Fruit fly (Drosophila melanogaster) whole organism, embryonic: ENCODE data around the gene Slip1.

Experiments
- CG10209 ChIP-seq: fragments of 200-800 bp; sonication (Bioruptor generic); optimal IDR thresholded peaks from 3 replicates; lab custom pipeline; 2017; ENCODE audit warnings: missing biosample characterization, mild to moderate bottlenecking, missing genetic modification characterization, missing genetic modification reagents
- CG12391 ChIP-seq: fragments of 200-800 bp; sonication (Bioruptor generic); optimal IDR thresholded peaks from 3 replicates; lab custom pipeline; 2018; ENCODE audit warnings: missing biosample characterization, mild to moderate bottlenecking, missing genetic modification characterization, moderate library complexity
- CG12769 ChIP-seq: fragments of 200-800 bp; sonication (Bioruptor generic); optimal IDR thresholded peaks from 2 replicates; lab custom pipeline; 2019; ENCODE audit warnings: missing biosample characterization, mild to moderate bottlenecking, missing genetic modification characterization, moderate library complexity
- CG15269 ChIP-seq: fragments of 200-800 bp; sonication (Bioruptor generic); optimal IDR thresholded peaks from 2 replicates; lab custom pipeline; 2018; ENCODE audit warnings: missing biosample characterization, mild to moderate bottlenecking, missing genetic modification characterization, moderate library complexity
- CG1603 ChIP-seq: fragments of 200-800 bp; sonication (Bioruptor generic); optimal IDR thresholded peaks from 2 replicates; lab custom pipeline; 2019; ENCODE audit warnings: missing biosample characterization, mild to moderate bottlenecking, missing genetic modification characterization, moderate library complexity
- CG17359 ChIP-seq: fragments of 200-800 bp; sonication (Bioruptor generic); optimal IDR thresholded peaks from 3 replicates; lab custom pipeline; 2018; ENCODE audit warnings: missing biosample characterization, mild to moderate bottlenecking, missing genetic modification characterization, moderate library complexity
- CG17802 ChIP-seq: fragments of 200-800 bp; sonication (Bioruptor generic); optimal IDR thresholded peaks from 2 replicates; lab custom pipeline; 2018; ENCODE audit warnings: missing biosample characterization, mild to moderate bottlenecking, missing genetic modification characterization, moderate library complexity
- CG18262 ChIP-seq: fragments of 200-800 bp; optimal IDR thresholded peaks from 3 replicates; lab custom pipeline; 2019; ENCODE audit warnings: missing biosample characterization, mild to moderate bottlenecking, missing genetic modification characterization, moderate library complexity
- CG2129 ChIP-seq: fragments of 200-800 bp; sonication (Bioruptor generic); IDR thresholded peaks from 2 replicates; pipeline ENCODE4 v1.3.6; 2022; ENCODE audit warnings: missing biosample characterization, missing genetic modification characterization; ENCODE audit not compliant: partially characterized antibody
- CG2199 ChIP-seq: fragments of 200-800 bp; sonication (Bioruptor generic); IDR thresholded peaks from 3 replicates; pipeline ENCODE4 v1.3.6; 2022; ENCODE audit warnings: missing biosample characterization, missing genetic modification characterization
- CG2712 ChIP-seq: fragments of 200-800 bp; optimal IDR thresholded peaks from 3 replicates; lab custom pipeline; 2019; ENCODE audit warnings: missing biosample characterization, mild to moderate bottlenecking, missing genetic modification characterization, moderate library complexity
- CG30020 ChIP-seq: fragments of 200-800 bp; optimal IDR thresholded peaks from 2 replicates; lab custom pipeline; 2019; ENCODE audit warnings: missing biosample characterization, mild to moderate bottlenecking, missing genetic modification characterization, moderate library complexity
- CG30403 ChIP-seq: fragments of 200-800 bp; sonication (Bioruptor generic); optimal IDR thresholded peaks from 3 replicates; lab custom pipeline; 2016; ENCODE audit warnings: missing biosample characterization, missing genetic modification characterization
- CG33557 ChIP-seq: fragments of 200-800 bp; sonication (Bioruptor generic); optimal IDR thresholded peaks from 2 replicates; lab custom pipeline; 2019; ENCODE audit warnings: missing biosample characterization, mild to moderate bottlenecking, missing genetic modification characterization, moderate library complexity
- CG3407 ChIP-seq: fragments of 200-800 bp; sonication (Bioruptor generic); optimal IDR thresholded peaks from 2 replicates; lab custom pipeline; 2018; ENCODE audit warnings: missing biosample characterization, mild to moderate bottlenecking, missing genetic modification characterization
- CG34376 ChIP-seq: fragments of 200-800 bp; sonication (Bioruptor generic); optimal IDR thresholded peaks from 2 replicates; lab custom pipeline; 2018; ENCODE audit warnings: missing biosample characterization, mild to moderate bottlenecking, missing genetic modification characterization
- CG5180 ChIP-seq: fragments of 200-800 bp; sonication (Bioruptor generic); optimal IDR thresholded peaks from 3 replicates; lab custom pipeline; 2017; ENCODE audit warnings: missing biosample characterization, missing genetic modification characterization, mild to moderate bottlenecking, moderate library complexity, missing genetic modification reagents
- CG7372 ChIP-seq: fragments of 200-800 bp; sonication (Bioruptor generic); IDR thresholded peaks from 2 replicates; pipeline ENCODE4 v1.3.6; 2022; ENCODE audit warnings: missing biosample characterization, missing genetic modification characterization
- CkIIα-i1 ChIP-seq: fragments of 200-800 bp; sonication (Bioruptor generic); IDR thresholded peaks from 2 replicates; pipeline ENCODE4 v1.3.6; 2022; ENCODE audit warnings: missing biosample characterization, missing genetic modification characterization
- D19A ChIP-seq: fragments of 200-800 bp; optimal IDR thresholded peaks from 3 replicates; lab custom pipeline; 2019; ENCODE audit warnings: missing biosample characterization, mild to moderate bottlenecking, missing genetic modification characterization, moderate library complexity
- Doc2 ChIP-seq: fragments of 200-800 bp; sonication (Bioruptor generic); IDR thresholded peaks from 2 replicates; pipeline ENCODE4 v1.3.6; 2022; ENCODE audit warnings: missing biosample characterization, missing genetic modification characterization
- Doc3 ChIP-seq: fragments of 200-800 bp; sonication (Bioruptor generic); IDR thresholded peaks from 3 replicates; pipeline ENCODE4 v1.3.6; 2022; ENCODE audit warnings: missing biosample characterization, missing genetic modification characterization; ENCODE audit not compliant: partially characterized antibody
- E2f2 ChIP-seq: fragments of 200-800 bp; sonication (Bioruptor generic); IDR thresholded peaks from 2 replicates; pipeline ENCODE4 v1.3.6; 2022; ENCODE audit warnings: missing biosample characterization, missing genetic modification characterization
- Hsf ChIP-seq: fragments of 200-800 bp; sonication (Bioruptor generic); optimal IDR thresholded peaks from 3 replicates; lab custom pipeline; 2016; ENCODE audit warnings: missing biosample characterization, missing genetic modification characterization
- MESR4 ChIP-seq: fragments of 200-800 bp; sonication (Bioruptor generic); optimal IDR thresholded peaks from 2 replicates; lab custom pipeline; 2018; ENCODE audit warnings: missing biosample characterization, mild to moderate bottlenecking, missing genetic modification characterization, moderate library complexity
- Med ChIP-seq: fragments of 200-800 bp; sonication (Bioruptor generic); peaks from one replicate; lab custom pipeline; 2016; ENCODE audit warnings: missing biosample characterization, missing genetic modification characterization, mild to moderate bottlenecking, inconsistent platforms, moderate library complexity
- NC2α ChIP-seq: fragments of 200-800 bp; sonication (Bioruptor generic); optimal IDR thresholded peaks from 2 replicates; lab custom pipeline; 2016; ENCODE audit warnings: missing biosample characterization, missing genetic modification characterization
- Pdp1 ChIP-seq, 2 experiments: fragments of 200-800 bp; sonication (Bioruptor generic); optimal IDR thresholded peaks; 3 replicates each; lab custom pipeline; 2016; ENCODE audit warnings: missing biosample characterization in 2 of 2, missing genetic modification characterization in 2 of 2, mild to moderate bottlenecking in 1 of 2, moderate library complexity in 1 of 2
- Stat92E ChIP-seq, 3 experiments: fragments of >200 bp in 2 of 3; fragments of 200-800 bp in 1 of 3; sonication (Bioruptor generic) in 1 of 3; optimal IDR thresholded peaks; 2 replicates each; lab custom pipeline; 2017 to 2019; ENCODE audit warnings: missing biosample characterization in 3 of 3, missing genetic modification characterization in 3 of 3, mild to moderate bottlenecking in 1 of 3, moderate library complexity in 1 of 3
- Taf1 ChIP-seq: fragments of 200-800 bp; sonication (Bioruptor generic); IDR thresholded peaks from 2 replicates; pipeline ENCODE4 v1.3.6; 2022; ENCODE audit warnings: missing biosample characterization, missing genetic modification characterization
- gcm2 ChIP-seq: fragments of 200-800 bp; sonication (Bioruptor generic); optimal IDR thresholded peaks from 2 replicates; lab custom pipeline; 2016; ENCODE audit warnings: missing biosample characterization, missing genetic modification characterization
- hbn ChIP-seq: fragments of 200-800 bp; sonication (Bioruptor generic); IDR thresholded peaks from 2 replicates; pipeline ENCODE4 v1.3.6; 2022; ENCODE audit warnings: missing biosample characterization, missing genetic modification characterization; ENCODE audit not compliant: partially characterized antibody
- kni ChIP-seq: fragments of 200-800 bp; sonication (Bioruptor generic); optimal IDR thresholded peaks from 3 replicates; lab custom pipeline; 2017; ENCODE audit warnings: mild to moderate bottlenecking, missing biosample characterization, missing genetic modification reagents, missing genetic modification characterization
- nom ChIP-seq: fragments of 200-800 bp; sonication (Bioruptor generic); optimal IDR thresholded peaks from 2 replicates; lab custom pipeline; 2017; ENCODE audit warnings: missing biosample characterization, missing genetic modification characterization, mild to moderate bottlenecking, moderate library complexity, missing genetic modification reagents
- odd ChIP-seq: fragments of 200-800 bp; sonication (Bioruptor generic); optimal IDR thresholded peaks from 2 replicates; lab custom pipeline; 2017; ENCODE audit warnings: missing biosample characterization, mild to moderate bottlenecking, missing genetic modification characterization
- pfk ChIP-seq: fragments of 200-800 bp; sonication (Bioruptor generic); optimal IDR thresholded peaks from 2 replicates; lab custom pipeline; 2018; ENCODE audit warnings: missing biosample characterization, mild to moderate bottlenecking, missing genetic modification characterization, moderate library complexity
- row ChIP-seq: fragments of 200-800 bp; sonication (Bioruptor generic); IDR thresholded peaks from 3 replicates; pipeline ENCODE4 v1.3.6; 2022; ENCODE audit warnings: missing biosample characterization, missing genetic modification characterization
- sens ChIP-seq: fragments of 200-800 bp; sonication (Bioruptor generic); peaks from one replicate; lab custom pipeline; 2016; ENCODE audit warnings: missing biosample characterization, missing genetic modification characterization
- slou ChIP-seq: fragments of 200-800 bp; sonication (Bioruptor generic); optimal IDR thresholded peaks from 3 replicates; lab custom pipeline; 2016; ENCODE audit warnings: missing biosample characterization, missing genetic modification characterization
- tna ChIP-seq: fragments of 200-800 bp; sonication (Bioruptor generic); IDR thresholded peaks from 2 replicates; pipeline ENCODE4 v1.3.6; 2022; ENCODE audit warnings: missing biosample characterization, missing genetic modification characterization; ENCODE audit not compliant: partially characterized antibody
- wek ChIP-seq: fragments of 200-800 bp; sonication (Bioruptor generic); optimal IDR thresholded peaks from 3 replicates; lab custom pipeline; 2018; ENCODE audit warnings: missing biosample characterization, mild to moderate bottlenecking, missing genetic modification characterization, moderate library complexity
- zen ChIP-seq: fragments of 200-800 bp; sonication (Bioruptor generic); optimal IDR thresholded peaks from 3 replicates; lab custom pipeline; 2018; ENCODE audit warnings: missing biosample characterization, mild to moderate bottlenecking, missing genetic modification characterization, moderate library complexity

Slip1 gene

DNA sequence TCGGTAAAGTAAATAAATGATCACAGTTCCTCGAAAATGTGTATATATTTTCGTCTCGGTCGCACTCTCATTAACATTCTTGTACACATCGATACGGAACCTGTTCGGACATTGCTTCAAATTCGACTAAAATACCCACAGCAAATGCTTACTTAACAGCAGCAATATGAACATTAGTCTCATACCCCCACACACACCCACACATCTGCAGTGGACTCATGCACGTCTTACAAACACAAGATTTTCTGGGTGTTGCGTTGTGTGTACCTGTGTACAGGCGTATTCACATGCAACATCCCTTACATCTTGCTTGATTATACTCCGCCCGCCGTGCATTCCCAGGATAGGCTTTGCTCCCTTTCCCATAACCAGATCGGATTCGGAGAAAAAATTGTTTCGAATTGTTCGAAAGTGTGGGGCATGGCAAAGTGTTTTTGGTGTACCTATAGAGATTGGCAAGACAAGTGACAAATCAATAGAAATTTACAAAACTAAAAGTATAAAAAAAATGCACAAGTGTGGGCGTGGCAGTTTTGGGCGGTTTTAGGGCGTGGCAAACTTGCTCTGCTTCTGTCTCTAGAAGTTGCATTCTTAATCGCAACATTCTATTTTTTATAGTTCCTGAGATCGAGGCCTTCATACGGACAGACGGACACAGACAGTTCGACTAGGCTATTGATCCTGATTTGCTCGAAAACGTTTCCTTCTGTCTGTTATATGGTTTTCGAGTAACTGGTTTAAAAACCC is 37.4 kb upstream of the Slip1 start, which contains the start of gene mav (continued):
- TF ChIP-seq CG34376 (GFP tag; lab: Kevin White, UChicago) (peak; percentile 33), D19A (tag; lab: Kevin White, UChicago) (peak; percentile 13), CG12769 (tag; lab: Kevin White, UChicago) (peak; percentile 61), Stat92E (GFP tag; optimal IDR thresholded peaks at IDR 0.05; lab: Kevin White, UChicago) (peak in 1 of 3 experiments; percentile 38), pfk (GFP tag; lab: Kevin White, UChicago) (peak; percentile 9), nom (GFP tag; lab: Kevin White, UChicago) (peak; percentile 59), wek (GFP tag; lab: Kevin White, UChicago) (peak; percentile 39), MESR4 (peak; percentile 63), Pdp1 (GFP tag; optimal IDR thresholded peaks at IDR 0.05; lab: Kevin White, UChicago) (peak in 1 of 2 experiments; percentile 90), CG2199 (GFP tag; lab: Robert Waterston, UW) (peak; percentile 93), zen (tag; lab: Kevin White, UChicago) (peak; percentile 46), CG18262 (tag; lab: Kevin White, UChicago) (peak; percentile 1), odd (GFP tag; lab: Kevin White, UChicago) (peak; percentile 38), Hsf (GFP tag; lab: Kevin White, UChicago) (no peak), CG33557 (GFP tag; lab: Kevin White, UChicago) (peak; percentile 41), sens (GFP tag; lab: Kevin White, UChicago) (peak; percentile 72), CG5180 (GFP tag; lab: Kevin White, UChicago) (peak; percentile 84), CG17359 (tag; lab: Kevin White, UChicago) (peak; percentile 0), CG10209 (GFP tag; lab: Kevin White, UChicago) (no peak), CG1603 (tag; lab: Kevin White, UChicago) (peak; percentile 39)
- TF ChIP-seq, all 482 proteins: peak for 31

DNA sequence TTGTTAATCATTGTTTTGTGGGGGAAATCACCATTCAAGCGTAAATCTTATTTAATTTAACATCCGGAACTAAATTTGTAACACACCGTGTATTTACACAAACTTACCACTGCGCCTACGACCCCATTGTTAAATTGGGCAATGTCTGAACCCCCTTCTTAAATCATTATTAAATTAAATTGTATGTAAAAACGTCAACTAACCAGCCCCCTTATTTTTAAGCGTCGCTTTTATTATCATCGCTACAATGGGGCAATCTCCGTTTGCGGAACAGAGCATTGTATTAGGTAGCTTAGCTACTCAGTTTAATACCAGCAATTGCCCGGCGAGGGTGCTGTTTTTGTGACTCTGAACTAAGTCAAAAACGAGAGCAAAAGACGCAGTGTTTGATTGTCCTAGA is 34.0 kb upstream of the Slip1 start, which contains the start of gene Gat:
Gene Gat (plus strand): TSS at position 301 of the 400 bp plus-strand sequence.
- no peak for TF ChIP-seq hbn (GFP tag; lab: Robert Waterston, UW)
- 0 out of 3 replicates have a peak, but pooled peaks have one; percentile 34 for TF ChIP-seq CG2199 (GFP tag; lab: Robert Waterston, UW)

DNA sequence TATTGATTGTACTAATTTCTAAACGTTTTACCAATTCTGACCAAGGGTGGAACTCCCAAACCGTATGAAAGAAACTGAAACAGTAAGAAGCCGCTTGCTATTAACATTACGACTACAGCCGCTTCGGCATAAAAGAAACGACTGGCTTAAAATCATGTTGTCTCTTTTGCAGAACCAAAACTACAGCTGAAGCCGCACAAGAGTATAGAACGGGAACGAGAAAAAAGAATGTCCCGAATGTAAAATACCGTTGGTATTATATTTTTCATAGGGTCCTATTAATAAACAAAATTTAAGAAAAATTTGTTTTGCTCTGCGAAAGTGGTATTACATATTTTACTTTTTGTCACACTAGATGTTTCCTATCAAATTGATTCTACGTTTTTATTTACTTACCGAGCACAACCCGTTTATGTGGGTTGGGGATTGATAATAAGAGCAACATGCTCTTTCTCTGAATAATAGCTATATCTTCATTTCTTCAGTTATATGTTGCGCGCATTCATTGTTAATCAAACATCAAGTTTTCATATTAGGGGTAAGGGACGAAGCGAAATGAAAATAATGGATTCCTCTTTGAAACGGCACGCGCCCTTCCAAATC is 16.9 kb upstream of the Slip1 start, which contains the start of gene Ekar:
Gene Ekar (minus strand): TSS at position 143 of the 603 bp plus-strand sequence.
- TF ChIP-seq CG34376 (GFP tag; lab: Kevin White, UChicago) = no peak
- TF ChIP-seq kni (GFP tag; lab: Kevin White, UChicago) = no peak
- peak; percentile 91 for TF ChIP-seq CG30020 (tag; lab: Kevin White, UChicago)
- TF ChIP-seq CkIIα-i1 = no peak
- no peak for TF ChIP-seq slou (GFP tag; lab: Kevin White, UChicago)
- no peak for TF ChIP-seq gcm2 (GFP tag; lab: Kevin White, UChicago)
- no peak for TF ChIP-seq CG2129 (GFP tag; lab: Robert Waterston, UW)
- TF ChIP-seq NC2α (GFP tag; lab: Kevin White, UChicago) = no peak
- TF ChIP-seq CG7372 = no peak
- no peak; the same call in 2 of the 3 replicates for TF ChIP-seq row (GFP tag; lab: Robert Waterston, UW)
- TF ChIP-seq CG2712 (tag; lab: Kevin White, UChicago) = no peak
- TF ChIP-seq tna (GFP tag; lab: Robert Waterston, UW) = no peak
- TF ChIP-seq Med = peak; percentile 50
- TF ChIP-seq E2f2 (GFP tag; lab: Robert Waterston, UW) = 0 out of 2 replicates have a peak, but pooled peaks have one; percentile 13
- TF ChIP-seq Taf1 (GFP tag; lab: Robert Waterston, UW) = no peak
- TF ChIP-seq CG15269 (tag; lab: Kevin White, UChicago) = no peak
- no peak for TF ChIP-seq Doc2 (GFP tag; lab: Robert Waterston, UW)
- no peak for TF ChIP-seq CG30403 (GFP tag; lab: Kevin White, UChicago)
- no peak for TF ChIP-seq CG12391 (tag; lab: Kevin White, UChicago)
- peak; percentile 90 for TF ChIP-seq CG2199 (GFP tag; lab: Robert Waterston, UW)
- TF ChIP-seq Doc3 (GFP tag; lab: Robert Waterston, UW) = no peak
- peak; percentile 32 for TF ChIP-seq wek (GFP tag; lab: Kevin White, UChicago)
- TF ChIP-seq CG3407 (GFP tag; lab: Kevin White, UChicago) = no peak
- TF ChIP-seq CG17802 (tag; lab: Kevin White, UChicago) = peak; percentile 77
